Fruit fly (Drosophila melanogaster): ENCODE results near the gene CG43078.

CG43078 gene

DNA sequence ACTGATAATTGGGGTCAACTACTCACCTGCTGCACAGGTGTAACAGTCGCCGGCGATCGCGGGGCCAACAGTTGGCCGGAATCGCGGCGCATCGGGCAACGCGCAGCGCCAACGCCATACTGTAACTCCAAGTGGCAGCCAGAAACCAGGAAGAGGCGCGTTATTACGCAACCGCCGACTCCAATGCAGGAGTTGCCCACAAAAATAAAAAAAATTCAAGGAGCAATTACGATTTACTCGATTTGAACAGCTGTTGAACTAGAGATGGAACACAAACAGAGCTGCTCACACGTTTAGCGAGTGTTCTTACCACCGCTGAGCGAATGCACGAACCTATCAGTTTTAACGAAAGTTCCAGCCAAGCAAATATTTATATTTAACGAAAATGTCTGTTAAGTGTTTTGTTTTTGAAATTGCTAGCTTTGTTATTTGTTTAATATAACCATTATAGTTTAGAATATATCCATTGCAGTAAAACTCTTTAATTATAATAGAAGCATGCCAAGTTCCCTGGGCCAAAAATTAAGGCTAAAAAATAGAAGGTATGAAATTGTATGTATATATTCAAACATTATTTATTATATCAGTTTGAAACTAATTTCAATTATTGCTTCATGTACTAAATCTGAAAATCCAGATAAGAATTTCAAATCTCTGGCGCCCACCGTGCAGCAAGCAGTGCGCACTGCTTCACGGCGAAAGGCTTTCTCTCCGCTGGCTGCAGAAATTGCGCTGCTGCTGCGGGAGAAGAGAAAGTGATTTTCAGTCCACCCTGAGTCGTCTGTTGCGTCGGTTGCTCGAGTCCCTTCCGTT lies 27.5 kb downstream of the CG43078 start, which contains the start of the genes CG5989 and CG6282 (continued):
- TF ChIP-seq CG8632 (GFP tag; optimal IDR thresholded peaks at IDR 0.05): no peak
- TF ChIP-seq Sox102F (GFP tag; optimal IDR thresholded peaks at IDR 0.05): peak; percentile 6
- TF ChIP-seq pdm3 (GFP tag; optimal IDR thresholded peaks at IDR 0.05): peak; percentile 25
- TF ChIP-seq svp (GFP tag): peak; percentile 78
- peak; percentile 45 for TF ChIP-seq esn (GFP tag; optimal IDR thresholded peaks at IDR 0.05)
- no peak for TF ChIP-seq CG10669 (GFP tag; optimal IDR thresholded peaks at IDR 0.05)
- no peak for TF ChIP-seq fd59A (GFP tag; optimal IDR thresholded peaks at IDR 0.05)
- no peak for TF ChIP-seq Hr39 (GFP tag; optimal IDR thresholded peaks at IDR 0.05)
- TF ChIP-seq Hr4 (GFP tag; optimal IDR thresholded peaks at IDR 0.05): peak; percentile 64
- TF ChIP-seq CG6792 (GFP tag; optimal IDR thresholded peaks at IDR 0.05): no peak
- TF ChIP-seq net (GFP tag; optimal IDR thresholded peaks at IDR 0.05): no peak
- TF ChIP-seq Lpt (GFP tag; optimal IDR thresholded peaks at IDR 0.05): no peak
- TF ChIP-seq CG11902 (GFP tag; optimal IDR thresholded peaks at IDR 0.05): no peak
- TF ChIP-seq fkh (GFP tag; optimal IDR thresholded peaks at IDR 0.05): peak; percentile 72
- no peak for TF ChIP-seq Sox14 (GFP tag; optimal IDR thresholded peaks at IDR 0.05)
- no peak for TF ChIP-seq CG7368 (GFP tag; optimal IDR thresholded peaks at IDR 0.05)
- TF ChIP-seq CG3919 (GFP tag; optimal IDR thresholded peaks at IDR 0.05): no peak
- peak; percentile 41 for TF ChIP-seq Eip75B (GFP tag; optimal IDR thresholded peaks at IDR 0.05)
- TF ChIP-seq CG6808 (GFP tag; optimal IDR thresholded peaks at IDR 0.05): no peak
- TF ChIP-seq CG11294 (GFP tag; IDR thresholded peaks at IDR 0.05): no peak
- TF ChIP-seq CG34406 (GFP tag; optimal IDR thresholded peaks at IDR 0.05): no peak
- TF ChIP-seq dac (GFP tag; optimal IDR thresholded peaks at IDR 0.05): peak; percentile 41
- no peak for TF ChIP-seq CG11762 (GFP tag; optimal IDR thresholded peaks at IDR 0.05; ENCODE audit: insufficient read depth)
- no peak for TF ChIP-seq CG3032 (tag; optimal IDR thresholded peaks at IDR 0.05)
- TF ChIP-seq CG6276 (GFP tag; optimal IDR thresholded peaks at IDR 0.05): no peak
- TF ChIP-seq achi (GFP tag; optimal IDR thresholded peaks at IDR 0.05): no peak
- TF ChIP-seq spab (GFP tag; optimal IDR thresholded peaks at IDR 0.05): no peak
- TF ChIP-seq CG31627 (GFP tag; optimal IDR thresholded peaks at IDR 0.05): no peak
- TF ChIP-seq Blimp-1 (GFP tag; optimal IDR thresholded peaks at IDR 0.05): peak; percentile 19
- no peak for TF ChIP-seq CG9139 (GFP tag; optimal IDR thresholded peaks at IDR 0.05)

DNA sequence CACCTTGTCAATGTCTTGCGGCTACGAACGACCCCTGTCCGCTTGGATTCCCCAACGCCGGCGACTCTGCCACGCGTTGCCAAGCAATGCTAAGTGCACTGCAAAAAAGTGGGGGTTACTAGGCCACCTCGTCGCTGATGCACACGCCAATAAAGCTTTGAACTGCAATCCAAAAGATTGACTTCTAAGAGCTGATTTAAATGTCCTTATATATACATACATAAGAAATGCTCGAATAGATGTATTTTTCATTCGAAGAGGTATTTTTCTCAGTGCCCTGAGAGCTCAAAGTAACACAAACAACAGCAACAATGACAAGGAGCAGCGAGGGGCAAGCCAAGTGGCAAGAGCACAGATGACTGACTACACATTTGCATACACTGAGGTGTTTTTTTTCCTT lies 30.8 kb downstream of the CG43078 start:
- no peak for TF ChIP-seq CG1621 (tag; optimal IDR thresholded peaks at IDR 0.05)
- no peak for TF ChIP-seq CG9139 (GFP tag; optimal IDR thresholded peaks at IDR 0.05)
- TF ChIP-seq CG11294 (GFP tag; IDR thresholded peaks at IDR 0.05): no peak
- TF ChIP-seq Ets96B (tag; optimal IDR thresholded peaks at IDR 0.05): peak; percentile 55
- TF ChIP-seq CG6163 (GFP tag; IDR thresholded peaks at IDR 0.05): 0 out of 3 replicates have a peak, but pooled peaks have one; percentile 43
- peak; percentile 22 for TF ChIP-seq CG6808 (GFP tag; optimal IDR thresholded peaks at IDR 0.05)
- TF ChIP-seq OdsH (GFP tag; optimal IDR thresholded peaks at IDR 0.05): peak; percentile 26
- TF ChIP-seq CG8119 (GFP tag; IDR thresholded peaks at IDR 0.05): 0 out of 3 replicates have a peak, but pooled peaks have one; percentile 25
- TF ChIP-seq salr (GFP tag; optimal IDR thresholded peaks at IDR 0.05): peak in 1 of 2 experiments; percentile 1
- no peak for TF ChIP-seq fd85E (GFP tag; optimal IDR thresholded peaks at IDR 0.05)
- TF ChIP-seq CG15336 (GFP tag; IDR thresholded peaks at IDR 0.05): 0 out of 2 replicates have a peak, but pooled peaks have one; percentile 14
- TF ChIP-seq CG31627 (GFP tag; optimal IDR thresholded peaks at IDR 0.05): peak; percentile 15
- TF ChIP-seq CG11902 (GFP tag; optimal IDR thresholded peaks at IDR 0.05): no peak
- TF ChIP-seq spab (GFP tag; optimal IDR thresholded peaks at IDR 0.05): peak; percentile 29
- TF ChIP-seq svp (GFP tag): peak; percentile 75
- TF ChIP-seq Met (GFP tag; optimal IDR thresholded peaks at IDR 0.05): peak; percentile 14
- peak; percentile 22 for TF ChIP-seq Sox14 (GFP tag; optimal IDR thresholded peaks at IDR 0.05)
- no peak for TF ChIP-seq Ets21C (GFP tag; optimal IDR thresholded peaks at IDR 0.05)
- TF ChIP-seq dac (GFP tag; optimal IDR thresholded peaks at IDR 0.05): no peak
- peak; percentile 28 for TF ChIP-seq Hr4 (GFP tag; optimal IDR thresholded peaks at IDR 0.05)
- TF ChIP-seq CG34406 (GFP tag; optimal IDR thresholded peaks at IDR 0.05): no peak
- no peak for TF ChIP-seq CG6276 (GFP tag; optimal IDR thresholded peaks at IDR 0.05)
- TF ChIP-seq CG6792 (GFP tag; optimal IDR thresholded peaks at IDR 0.05): peak; percentile 18
- peak; percentile 26 for TF ChIP-seq Eip75B (GFP tag; optimal IDR thresholded peaks at IDR 0.05)
- peak; percentile 20 for TF ChIP-seq topi (GFP tag; optimal IDR thresholded peaks at IDR 0.05)
- no peak for TF ChIP-seq CG6854 (GFP tag; optimal IDR thresholded peaks at IDR 0.05)
- peak; percentile 8 for TF ChIP-seq lz (GFP tag; optimal IDR thresholded peaks at IDR 0.05)
- TF ChIP-seq Sox102F (GFP tag; optimal IDR thresholded peaks at IDR 0.05): peak; percentile 10
- peak; percentile 13 for TF ChIP-seq Hr39 (GFP tag; optimal IDR thresholded peaks at IDR 0.05)
- TF ChIP-seq achi (GFP tag; optimal IDR thresholded peaks at IDR 0.05): peak; percentile 33
- no peak for TF ChIP-seq cyc (GFP tag; optimal IDR thresholded peaks at IDR 0.05)
- peak; percentile 41 for TF ChIP-seq pdm3 (GFP tag; optimal IDR thresholded peaks at IDR 0.05)
- TF ChIP-seq Lpt (GFP tag; optimal IDR thresholded peaks at IDR 0.05): no peak
- no peak for TF ChIP-seq CG7368 (GFP tag; optimal IDR thresholded peaks at IDR 0.05)
- no peak for TF ChIP-seq esn (GFP tag; optimal IDR thresholded peaks at IDR 0.05)
- peak; percentile 48 for TF ChIP-seq CG3919 (GFP tag; optimal IDR thresholded peaks at IDR 0.05)
- no peak for TF ChIP-seq CG8632 (GFP tag; optimal IDR thresholded peaks at IDR 0.05)
- peak; percentile 44 for TF ChIP-seq CG32006 (GFP tag; optimal IDR thresholded peaks at IDR 0.05)

Data from whole organism, prepupa.